Fruit fly (Drosophila melanogaster) whole organism, wandering third instar larva: ENCODE results near the gene GstD9.

Source experiments
- Dfd ChIP-seq: fragments of >200 bp; optimal IDR thresholded peaks from 2 replicates; lab custom pipeline; 2017; ENCODE audit warnings: missing biosample characterization, missing genetic modification characterization
- Hr78 ChIP-seq: fragments of >200 bp; optimal IDR thresholded peaks from 2 replicates; lab custom pipeline; 2017; ENCODE audit warnings: missing biosample characterization, missing genetic modification characterization
- Mio ChIP-seq: sonication (Bioruptor generic); optimal IDR thresholded peaks from 2 replicates; lab custom pipeline; 2016; ENCODE audit warnings: missing biosample characterization, missing genetic modification characterization
- Myc ChIP-seq: fragments of >200 bp; optimal IDR thresholded peaks from 2 replicates; lab custom pipeline; 2017
- Sp1 ChIP-seq: fragments of 200-800 bp; sonication (Bioruptor generic); optimal IDR thresholded peaks from 3 replicates; lab custom pipeline; 2019; ENCODE audit warnings: missing biosample characterization, mild to moderate bottlenecking, missing genetic modification characterization, moderate library complexity
- Vsx2 ChIP-seq: fragments of 200-300, 225-300 bp; sonication (Bioruptor generic); optimal IDR thresholded peaks from 2 replicates; lab custom pipeline; 2018; ENCODE audit warnings: missing biosample characterization, missing genetic modification characterization; ENCODE audit not compliant: partially characterized antibody
- br ChIP-seq: fragments of 200-800 bp; sonication (Bioruptor generic); optimal IDR thresholded peaks from 2 replicates; lab custom pipeline; 2016; ENCODE audit warnings: missing biosample characterization, missing genetic modification characterization
- h ChIP-seq: fragments of 200-800 bp; sonication (Bioruptor generic); optimal IDR thresholded peaks from 3 replicates; lab custom pipeline; 2016; ENCODE audit warnings: missing biosample characterization, mild to moderate bottlenecking, missing genetic modification characterization
- pan ChIP-seq: fragments of >200 bp; optimal IDR thresholded peaks from 2 replicates; lab custom pipeline; 2017
- psq ChIP-seq: fragments of 200-800 bp; sonication (Bioruptor generic); optimal IDR thresholded peaks from 3 replicates; lab custom pipeline; 2017; ENCODE audit warnings: missing biosample characterization, mild to moderate bottlenecking, missing genetic modification characterization, moderate library complexity
- sage ChIP-seq: fragments of 200-800 bp; sonication (Bioruptor generic); optimal IDR thresholded peaks from 2 replicates; lab custom pipeline; 2016; ENCODE audit warnings: missing biosample characterization, mild to moderate bottlenecking, missing genetic modification characterization
- usp ChIP-seq: fragments of >200 bp; optimal IDR thresholded peaks from 2 replicates; lab custom pipeline; 2017; ENCODE audit warnings: missing biosample characterization, missing genetic modification characterization

dm6 chr3R:12347659-12348058, 19.7 kb downstream of the GstD9 start:
- TF ChIP-seq h (GFP tag; lab: Kevin White, UChicago) (no peak), Mio (no peak), br (GFP tag; lab: Kevin White, UChicago) (no peak), Hr78 (GFP tag; lab: Kevin White, UChicago) (no peak), psq (GFP tag; lab: Kevin White, UChicago) (no peak), Sp1 (GFP tag; lab: Kevin White, UChicago) (no peak), usp (GFP tag; lab: Kevin White, UChicago) (no peak), pan (lab: Kevin White, UChicago) (no peak), Dfd (GFP tag; lab: Kevin White, UChicago) (no peak), Vsx2 (no peak), Myc (no peak), sage (GFP tag; lab: Kevin White, UChicago) (no peak)
